Worm (Caenorhabditis elegans): ENCODE measurements around the gene srh-112.

Gene srh-112

ce11 chrV:17226119-17226518 is at the start of gene srh-112:
Gene srh-112 (minus strand): TSS chrV:17226219.
- TF ChIP-seq F55B11.4 (tag; optimal IDR thresholded peaks at IDR 0.05; ENCODE audit: borderline replicate concordance, insufficient read depth) (no peak), atf-7 (tag; optimal IDR thresholded peaks at IDR 0.05) (no peak), lin-35 (GFP tag; optimal IDR thresholded peaks at IDR 0.05) (no peak), bed-2 (GFP tag; IDR thresholded peaks at IDR 0.05) (no peak), ztf-6 (GFP tag; IDR thresholded peaks at IDR 0.05) (no peak), egrh-3 (GFP tag; IDR thresholded peaks at IDR 0.05) (no peak), mel-28 (tag; optimal IDR thresholded peaks at IDR 0.05; ENCODE audit: borderline replicate concordance) (no peak), tbx-9 (tag; optimal IDR thresholded peaks at IDR 0.05; ENCODE audit: borderline replicate concordance) (no peak), Y67H2A.10 (GFP tag; conservative IDR thresholded peaks at IDR 0.05) (no peak), bed-1 (GFP tag; IDR thresholded peaks at IDR 0.05) (no peak), nhr-27 (tag; optimal IDR thresholded peaks at IDR 0.05) (no peak), F49E8.2 (tag; optimal IDR thresholded peaks at IDR 0.05; ENCODE audit: insufficient read depth) (no peak), hrde-1 (tag; optimal IDR thresholded peaks at IDR 0.05; ENCODE audit: borderline replicate concordance) (no peak), lsy-27 (tag; optimal IDR thresholded peaks at IDR 0.05; ENCODE audit: borderline replicate concordance, insufficient read depth) (no peak), ztf-28 (GFP tag; IDR thresholded peaks at IDR 0.05) (no peak), tlf-1 (GFP tag; optimal IDR thresholded peaks at IDR 0.05) (no peak), ztf-25 (GFP tag; IDR thresholded peaks at IDR 0.05) (no peak), F57C9.4 (tag; optimal IDR thresholded peaks at IDR 0.05) (no peak)

ce11 chrV:17273249-17273648 is 47.2 kb upstream of the srh-112 start, which contains the start of gene K10G4.10:
Gene K10G4.10 (plus strand): TSS chrV:17273549.
- TF ChIP-seq ZK185.1 (tag; optimal IDR thresholded peaks at IDR 0.05; ENCODE audit: poor library complexity, severe bottlenecking) (no peak), somi-1 (GFP tag; optimal IDR thresholded peaks at IDR 0.05) (no peak), cebp-1 (GFP tag; IDR thresholded peaks at IDR 0.05) (no peak), cebp-1 (tag; optimal IDR thresholded peaks at IDR 0.05) (no peak), D2030.7 (GFP tag; IDR thresholded peaks at IDR 0.05) (no peak), ceh-40 (GFP tag; IDR thresholded peaks at IDR 0.05) (no peak), nhr-120 (GFP tag; IDR thresholded peaks at IDR 0.05) (no peak), hmg-20 (GFP tag; IDR thresholded peaks at IDR 0.05) (no peak), madf-8 (GFP tag; conservative IDR thresholded peaks at IDR 0.05) (no peak)

ce11 chrV:17272112-17272511 is 46.1 kb upstream of the srh-112 start:
- no peak for TF ChIP-seq nhr-80 (tag; optimal IDR thresholded peaks at IDR 0.05)
- TF ChIP-seq nfya-1 (tag; optimal IDR thresholded peaks at IDR 0.05; ENCODE audit: borderline replicate concordance, insufficient read depth), result no peak
- no peak for TF ChIP-seq snpc-1.3 (tag; optimal IDR thresholded peaks at IDR 0.05; ENCODE audit: insufficient read depth)
- no peak for TF ChIP-seq die-1 (tag; optimal IDR thresholded peaks at IDR 0.05)
- TF ChIP-seq ztf-26 (tag; optimal IDR thresholded peaks at IDR 0.05), result no peak
- TF ChIP-seq bed-1 (GFP tag; IDR thresholded peaks at IDR 0.05), result no peak
- no peak for TF ChIP-seq pbrm-1 (GFP tag; IDR thresholded peaks at IDR 0.05)
- TF ChIP-seq zfh-2 (GFP tag; conservative IDR thresholded peaks at IDR 0.05), result no peak
- no peak for TF ChIP-seq unc-62 (GFP tag; optimal IDR thresholded peaks at IDR 0.05)
- TF ChIP-seq K12H6.12 (tag; optimal IDR thresholded peaks at IDR 0.05), result no peak
- TF ChIP-seq chd-7 (tag; optimal IDR thresholded peaks at IDR 0.05), result no peak
- TF ChIP-seq attf-5 (GFP tag; optimal IDR thresholded peaks at IDR 0.05), result no peak

Data from whole organism, young adult.